Worm (Caenorhabditis elegans) whole organism, young adult: ENCODE results near the gene F57C12.6.
A peak's percentile ranks its signal among the peaks of the same experiment; 100 is the strongest.

Experiments used
- B0035.1 ChIP-seq: sonication (generic microtip); optimal IDR thresholded peaks from 2 replicates; lab custom pipeline; 2016; ENCODE audit warnings: missing genetic modification characterization, mild to moderate bottlenecking, missing compliant biosample characterization, missing genotype, missing genetic modification reagents
- C17E4.6 ChIP-seq: fragments of 200-800 bp; sonication (Bioruptor generic); IDR thresholded peaks from 2 replicates; pipeline ENCODE4 v1.3.6; 2022; ENCODE audit warnings: missing genetic modification reagents, missing genetic modification characterization, missing compliant biosample characterization
- F10E7.11 ChIP-seq: sonication (generic microtip); optimal IDR thresholded peaks from 2 replicates; lab custom pipeline; 2017; ENCODE audit warnings: mild to moderate bottlenecking, missing genetic modification characterization, moderate library complexity, missing compliant biosample characterization
- F39B2.1 ChIP-seq: fragments of 200-800 bp; sonication (Bioruptor generic); IDR thresholded peaks from 2 replicates; pipeline ENCODE4 v1.3.6; 2022; ENCODE audit warnings: missing genetic modification reagents, missing genetic modification characterization, missing compliant biosample characterization
- F57C9.4 ChIP-seq: sonication (generic microtip); optimal IDR thresholded peaks from 2 replicates; lab custom pipeline; 2017; ENCODE audit warnings: mild to moderate bottlenecking, missing genetic modification characterization, missing compliant biosample characterization
- K12H6.12 ChIP-seq: fragments of 200-800 bp; sonication (Bioruptor generic); optimal IDR thresholded peaks from 2 replicates; lab custom pipeline; 2018; ENCODE audit warnings: mild to moderate bottlenecking, missing genetic modification characterization, missing compliant biosample characterization
- T26A5.8 ChIP-seq: sonication (generic microtip); optimal IDR thresholded peaks from 2 replicates; lab custom pipeline; 2016; ENCODE audit warnings: missing genetic modification characterization, missing compliant biosample characterization
- Y95B8A.8 ChIP-seq: fragments of 200-800 bp; sonication (Bioruptor generic); IDR thresholded peaks from 2 replicates; pipeline ENCODE4 v1.3.6; 2022; ENCODE audit warnings: missing genetic modification reagents, missing genetic modification characterization, missing compliant biosample characterization
- aptf-3 ChIP-seq: fragments of 200-800 bp; sonication (Bioruptor generic); IDR thresholded peaks from 2 replicates; pipeline ENCODE4 v1.3.6; 2022; ENCODE audit warnings: missing genetic modification characterization, missing compliant biosample characterization
- athp-1 ChIP-seq: sonication (generic microtip); optimal IDR thresholded peaks from 2 replicates; lab custom pipeline; 2017; ENCODE audit warnings: mild to moderate bottlenecking, missing genetic modification characterization, missing compliant biosample characterization
- attf-5 ChIP-seq: fragments of 200-800 bp; sonication (Bioruptor generic); optimal IDR thresholded peaks from 2 replicates; lab custom pipeline; 2018; ENCODE audit warnings: mild to moderate bottlenecking, missing genetic modification characterization, missing compliant biosample characterization
- attf-6 ChIP-seq: fragments of 200-800 bp; sonication (Bioruptor generic); IDR thresholded peaks from 2 replicates; pipeline ENCODE4 v1.3.6; 2022; ENCODE audit warnings: missing genetic modification reagents, missing genetic modification characterization, missing compliant biosample characterization
- cebp-1 ChIP-seq, 2 experiments: fragments of 200-800 bp in 1 of 2; sonication (Bioruptor generic) in 1 of 2; sonication (generic microtip) in 1 of 2; IDR thresholded peaks in 1 of 2; optimal IDR thresholded peaks in 1 of 2; 2 replicates each; pipeline versions ENCODE4 v1.3.6 to Lab custom; 2017 to 2022; ENCODE audit warnings: missing compliant biosample characterization in 2 of 2, missing genetic modification characterization in 2 of 2, mild to moderate bottlenecking in 1 of 2, missing genetic modification reagents in 1 of 2, moderate library complexity in 1 of 2
- cebp-2 ChIP-seq: fragments of 200-800 bp; sonication (Bioruptor generic); IDR thresholded peaks from 2 replicates; pipeline ENCODE4 v1.3.6; 2022; ENCODE audit warnings: missing genetic modification characterization, missing compliant biosample characterization
- ceh-27 ChIP-seq: fragments of 200-800 bp; sonication (Bioruptor generic); optimal IDR thresholded peaks from 2 replicates; lab custom pipeline; 2018; ENCODE audit warnings: mild to moderate bottlenecking, missing genetic modification characterization, moderate library complexity, missing compliant biosample characterization
- die-1 ChIP-seq: sonication (generic microtip); optimal IDR thresholded peaks from 2 replicates; lab custom pipeline; 2016; ENCODE audit warnings: missing genotype, mild to moderate bottlenecking, missing genetic modification characterization, missing compliant biosample characterization
- dpff-1 ChIP-seq: sonication (generic microtip); optimal IDR thresholded peaks from 2 replicates; lab custom pipeline; 2017; ENCODE audit warnings: mild to moderate bottlenecking, missing genetic modification characterization, missing compliant biosample characterization
- egrh-3 ChIP-seq: fragments of 200-800 bp; sonication (Bioruptor generic); IDR thresholded peaks from 2 replicates; pipeline ENCODE4 v1.3.6; 2022; ENCODE audit warnings: missing genetic modification reagents, missing genetic modification characterization, missing compliant biosample characterization
- ets-4 ChIP-seq: fragments of 200-800 bp; sonication (Bioruptor generic); optimal IDR thresholded peaks from 2 replicates; lab custom pipeline; 2018; ENCODE audit warnings: mild to moderate bottlenecking, missing genetic modification characterization, missing compliant biosample characterization
- fkh-3 ChIP-seq: sonication (generic microtip); optimal IDR thresholded peaks from 2 replicates; lab custom pipeline; 2016; ENCODE audit warnings: mild to moderate bottlenecking, missing genetic modification characterization, missing compliant biosample characterization
- hmg-1.2 ChIP-seq: fragments of 200-800 bp; sonication (Bioruptor generic); IDR thresholded peaks from 2 replicates; pipeline ENCODE4 v1.3.6; 2022; ENCODE audit warnings: missing genetic modification reagents, missing genetic modification characterization, missing compliant biosample characterization
- hmg-20 ChIP-seq: fragments of 200-800 bp; sonication (Bioruptor generic); IDR thresholded peaks from 2 replicates; pipeline ENCODE4 v1.3.6; 2022; ENCODE audit warnings: missing genetic modification reagents, missing genetic modification characterization, missing compliant biosample characterization
- hsf-1 ChIP-seq: fragments of 200-800 bp; sonication (Bioruptor generic); IDR thresholded peaks from 2 replicates; pipeline ENCODE4 v1.3.6; 2022; ENCODE audit warnings: missing genetic modification reagents, missing genetic modification characterization, missing compliant biosample characterization
- lag-1 ChIP-seq: fragments of 200-800 bp; sonication (Bioruptor generic); IDR thresholded peaks from 2 replicates; pipeline ENCODE4 v1.3.6; 2022; ENCODE audit warnings: missing genetic modification reagents, missing genetic modification characterization, missing compliant biosample characterization
- lin-26 ChIP-seq: fragments of 200-800 bp; sonication (Bioruptor generic); IDR thresholded peaks from 2 replicates; pipeline ENCODE4 v1.3.6; 2022; ENCODE audit warnings: missing genetic modification reagents, missing genetic modification characterization, missing compliant biosample characterization
- lin-35 ChIP-seq, 3 experiments: fragments of 150-350 bp in 2 of 3; sonication (generic microtip) in 1 of 3; optimal IDR thresholded peaks; 2 replicates each; lab custom pipeline; 2014 to 2018; ENCODE audit warnings: missing biosample characterization in 3 of 3, missing genetic modification characterization in 3 of 3, missing genetic modification reagents in 3 of 3
- lin-54 ChIP-seq: fragments of 200-800 bp; sonication (Bioruptor generic); optimal IDR thresholded peaks from 2 replicates; lab custom pipeline; 2018; ENCODE audit warnings: mild to moderate bottlenecking, missing genetic modification characterization, missing compliant biosample characterization
- madf-8 ChIP-seq: fragments of 200-800 bp; sonication (Bioruptor generic); conservative IDR thresholded peaks from 2 replicates; pipeline ENCODE4 v1.3.6; 2022; ENCODE audit warnings: missing genetic modification reagents, missing genetic modification characterization, missing compliant biosample characterization
- nfyb-1 ChIP-seq: fragments of 200-800 bp; sonication (Bioruptor generic); IDR thresholded peaks from 2 replicates; pipeline ENCODE4 v1.3.6; 2022; ENCODE audit warnings: missing genetic modification reagents, missing genetic modification characterization, missing compliant biosample characterization
- nhr-80 ChIP-seq: sonication (generic microtip); optimal IDR thresholded peaks from 2 replicates; lab custom pipeline; 2016; ENCODE audit warnings: missing genetic modification characterization, missing compliant biosample characterization
- pbrm-1 ChIP-seq: fragments of 200-800 bp; sonication (Bioruptor generic); IDR thresholded peaks from 2 replicates; pipeline ENCODE4 v1.3.6; 2022; ENCODE audit warnings: missing genetic modification reagents, missing genetic modification characterization, missing compliant biosample characterization
- pha-4 ChIP-seq: fragments of 150-350 bp; sonication (generic microtip); optimal IDR thresholded peaks from 2 replicates; lab custom pipeline; 2014; ENCODE audit warnings: missing biosample characterization, missing genetic modification reagents, missing genetic modification characterization
- rcor-1 ChIP-seq: fragments of 200-800 bp; sonication (Bioruptor generic); IDR thresholded peaks from 2 replicates; pipeline ENCODE4 v1.3.6; 2022; ENCODE audit warnings: missing genetic modification reagents, missing genetic modification characterization, missing compliant biosample characterization
- snpc-3.4 ChIP-seq: sonication (generic microtip); optimal IDR thresholded peaks from 2 replicates; lab custom pipeline; 2017; ENCODE audit warnings: missing genetic modification characterization, mild to moderate bottlenecking, missing compliant biosample characterization, antibody characterized with exemption, moderate library complexity, missing genotype, missing genetic modification reagents
- somi-1 ChIP-seq: fragments of 200-800 bp; sonication (Bioruptor generic); optimal IDR thresholded peaks from 2 replicates; lab custom pipeline; 2018; ENCODE audit warnings: mild to moderate bottlenecking, missing genetic modification characterization, missing compliant biosample characterization
- sptf-2 ChIP-seq: fragments of 200-800 bp; sonication (Bioruptor generic); optimal IDR thresholded peaks from 2 replicates; lab custom pipeline; 2018; ENCODE audit warnings: mild to moderate bottlenecking, missing genetic modification characterization, missing compliant biosample characterization
- unc-62 ChIP-seq: fragments of 150-350 bp; optimal IDR thresholded peaks from 2 replicates; lab custom pipeline; 2014; ENCODE audit warnings: missing biosample characterization, missing genetic modification reagents, missing genetic modification characterization
- zfh-2 ChIP-seq: fragments of 200-800 bp; sonication (Bioruptor generic); conservative IDR thresholded peaks from 2 replicates; pipeline ENCODE4 v1.3.6; 2022; ENCODE audit warnings: missing genetic modification reagents, missing genetic modification characterization, missing compliant biosample characterization
- ztf-22 ChIP-seq: fragments of 200-800 bp; sonication (Bioruptor generic); optimal IDR thresholded peaks from 2 replicates; lab custom pipeline; 2018; ENCODE audit warnings: mild to moderate bottlenecking, missing genetic modification characterization, moderate library complexity, missing compliant biosample characterization

The F57C12.6 gene

DNA sequence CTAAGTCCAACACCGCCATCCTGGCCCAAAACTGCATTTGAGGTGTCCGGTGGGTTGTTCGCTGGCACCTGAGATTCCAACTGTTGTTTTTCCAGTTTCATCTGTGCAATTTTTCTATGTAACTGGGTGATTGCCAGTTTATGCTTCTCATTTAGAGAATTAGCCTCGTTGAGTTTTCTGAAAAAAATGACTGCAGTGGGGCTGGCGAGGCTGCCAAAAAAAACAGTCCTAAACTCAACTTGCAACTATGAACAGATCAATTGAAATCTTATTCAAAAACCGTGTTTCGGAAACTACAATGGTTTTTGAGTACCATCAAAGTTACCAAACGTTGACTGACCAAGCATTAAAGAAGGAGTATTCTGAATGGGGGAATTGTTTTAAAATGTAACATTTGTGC lies at the start of gene F57C12.6:
Gene F57C12.6 (minus strand): TSS at position 101 of the 400 bp plus-strand sequence.
- no peak for TF ChIP-seq madf-8 (GFP tag; lab: Robert Waterston, UW)
- no peak for TF ChIP-seq lin-54
- no peak for TF ChIP-seq F10E7.11
- TF ChIP-seq hmg-1.2: no peak
- no peak for TF ChIP-seq fkh-3 (tag; lab: Kevin White, UChicago)
- no peak for TF ChIP-seq F39B2.1 (GFP tag; lab: Robert Waterston, UW)

DNA sequence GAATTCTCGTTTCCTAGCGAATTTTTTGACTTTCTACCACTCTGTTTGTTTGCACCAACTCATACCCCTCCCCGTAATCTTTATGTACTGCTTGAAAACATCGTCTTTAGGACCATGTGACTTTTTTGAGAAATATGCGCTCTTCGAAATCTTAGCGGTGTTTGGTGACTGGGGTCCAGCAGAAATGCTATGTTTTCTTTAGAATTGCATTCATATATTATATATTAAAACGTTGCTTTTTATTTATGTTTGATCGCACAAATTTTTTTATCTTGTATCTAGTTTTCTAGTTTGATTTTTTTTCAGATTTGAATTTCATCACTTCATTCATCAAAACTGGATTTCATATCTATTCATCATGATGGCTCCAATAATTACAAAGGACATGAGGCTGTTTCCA lies 48.1 kb upstream of the F57C12.6 start, which contains the start of gene F13C5.1:
Gene F13C5.1 (plus strand): TSS at position 301 of the 400 bp plus-strand sequence.
- TF ChIP-seq nfyb-1 (GFP tag; lab: Robert Waterston, UW) (0 out of 2 replicates have a peak, but pooled peaks have one; percentile 2), hmg-20 (GFP tag; lab: Robert Waterston, UW) (no peak), pbrm-1 (no peak)

DNA sequence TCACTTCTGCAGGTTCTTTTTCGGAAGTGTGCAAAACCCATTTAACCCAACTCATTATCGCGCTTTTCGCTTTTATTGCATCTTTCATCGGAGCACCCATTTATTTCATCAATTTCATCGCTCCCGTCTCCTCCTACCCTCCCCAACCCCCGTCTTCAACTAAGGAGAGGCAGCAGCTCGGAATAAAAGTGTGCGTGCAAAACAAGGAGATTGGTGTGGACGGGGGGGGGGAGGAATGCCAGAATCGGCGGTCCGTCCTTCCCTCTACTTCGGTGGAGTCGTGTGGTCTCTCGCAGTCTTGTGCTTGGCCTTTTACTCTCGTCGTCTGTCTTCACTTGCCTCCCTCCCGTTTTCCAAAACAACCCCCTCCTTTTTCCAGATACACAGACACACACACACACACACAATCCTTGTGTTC lies 47.6 kb upstream of the F57C12.6 start:
- TF ChIP-seq hmg-1.2: peak; percentile 17; the same call in 1 of the 2 replicates
- TF ChIP-seq somi-1 (GFP tag; lab: Kevin White, UChicago): peak; percentile 31
- peak; percentile 75 for TF ChIP-seq egrh-3
- no peak for TF ChIP-seq B0035.1 (tag; lab: Kevin White, UChicago)
- TF ChIP-seq lin-35 (GFP tag; optimal IDR thresholded peaks at IDR 0.05; lab: Kevin White, UChicago): peak in 1 of 3 experiments; percentile 4
- no peak for TF ChIP-seq lin-26 (GFP tag; lab: Robert Waterston, UW)
- TF ChIP-seq aptf-3 (GFP tag; lab: Robert Waterston, UW): no peak
- TF ChIP-seq zfh-2 (GFP tag; lab: Robert Waterston, UW): peak; percentile 95
- peak; percentile 59; the same call in 1 of the 2 replicates for TF ChIP-seq rcor-1 (GFP tag; lab: Robert Waterston, UW)
- peak; percentile 48 for TF ChIP-seq attf-5 (GFP tag; lab: Kevin White, UChicago)
- TF ChIP-seq nfyb-1 (GFP tag; lab: Robert Waterston, UW): 0 out of 2 replicates have a peak, but pooled peaks have one; percentile 45
- peak; percentile 11 for TF ChIP-seq ceh-27 (GFP tag; lab: Kevin White, UChicago)
- no peak for TF ChIP-seq cebp-1 (GFP tag; IDR thresholded peaks at IDR 0.05; lab: Robert Waterston, UW)
- peak; percentile 60 for TF ChIP-seq cebp-1 (tag; optimal IDR thresholded peaks at IDR 0.05; lab: Kevin White, UChicago)
- no peak for TF ChIP-seq ets-4 (GFP tag; lab: Kevin White, UChicago)
- TF ChIP-seq K12H6.12 (tag; lab: Kevin White, UChicago): peak; percentile 63
- TF ChIP-seq, all 124 proteins: peak for 11

DNA sequence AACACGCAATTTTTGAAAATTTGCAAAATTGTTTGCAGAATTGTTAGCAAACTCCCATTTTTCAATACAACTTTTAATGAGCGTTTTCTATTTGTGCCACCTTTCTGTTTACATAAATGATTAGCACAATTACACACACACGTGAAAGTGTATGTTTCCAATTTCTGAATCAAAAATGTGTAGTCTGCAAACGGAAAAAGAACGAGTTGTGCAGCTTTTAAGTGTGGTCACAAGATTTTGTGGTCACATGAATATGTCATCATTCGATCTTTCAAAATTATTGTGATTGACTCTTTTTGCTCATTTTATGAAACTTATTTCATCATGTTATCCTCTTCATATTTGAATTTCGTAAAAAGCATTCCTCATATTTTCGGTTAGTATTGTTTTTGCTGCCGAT lies 46.9 kb upstream of the F57C12.6 start:
- TF ChIP-seq cebp-2 (GFP tag; lab: Robert Waterston, UW) (no peak), F57C9.4 (no peak), ztf-22 (no peak), sptf-2 (GFP tag; lab: Kevin White, UChicago) (no peak), pha-4 (tag; lab: Kevin White, UChicago) (peak; percentile 34), Y95B8A.8 (GFP tag; lab: Robert Waterston, UW) (no peak), cebp-1 (GFP tag; IDR thresholded peaks at IDR 0.05; lab: Robert Waterston, UW) (no peak), cebp-1 (tag; optimal IDR thresholded peaks at IDR 0.05; lab: Kevin White, UChicago) (peak; percentile 47), nhr-80 (peak; percentile 11)

DNA sequence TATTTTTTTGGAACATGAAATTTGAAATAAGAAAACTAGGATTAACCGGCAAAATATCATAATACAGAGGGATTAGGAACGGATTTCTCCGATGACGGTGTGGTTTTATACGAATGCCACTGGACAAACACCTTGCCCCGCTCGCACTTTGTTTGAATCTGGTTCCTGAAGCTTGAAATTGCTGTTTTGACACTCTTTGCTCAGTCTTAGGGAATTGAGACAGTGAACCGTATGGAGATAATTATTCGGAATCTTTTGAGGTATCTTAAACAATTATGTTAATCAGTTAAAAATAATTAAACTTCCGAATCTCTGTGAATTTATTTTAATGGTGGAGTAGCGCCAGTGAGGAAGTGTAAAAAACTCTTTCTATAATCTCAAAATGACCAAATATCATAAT lies 45.7 kb upstream of the F57C12.6 start, which contains the start of gene F13C5.3:
Gene F13C5.3 (minus strand): TSS at position 101 of the 400 bp plus-strand sequence.
- TF ChIP-seq hsf-1 (GFP tag; lab: Robert Waterston, UW) (no peak), T26A5.8 (tag; lab: Kevin White, UChicago) (no peak), unc-62 (GFP tag; lab: Kevin White, UChicago) (no peak), athp-1 (tag; lab: Kevin White, UChicago) (no peak), lag-1 (GFP tag; lab: Robert Waterston, UW) (no peak), C17E4.6 (no peak), attf-6 (GFP tag; lab: Robert Waterston, UW) (no peak), snpc-3.4 (tag; lab: Kevin White, UChicago) (no peak), die-1 (no peak), dpff-1 (tag; lab: Kevin White, UChicago) (no peak)
